Fruit fly (Drosophila melanogaster) Kc167 (cell line): ENCODE measurements around the gene TwdlZ.

Experiments
- Sin3A ChIP-seq: fragments of >200 bp; optimal IDR thresholded peaks from 2 replicates; lab custom pipeline; 2018; ENCODE audit warnings: missing external identifiers
- h ChIP-seq: fragments of >200 bp; optimal IDR thresholded peaks from 3 replicates; lab custom pipeline; 2018; ENCODE audit warnings: missing external identifiers
- insv ChIP-seq: fragments of >200 bp; optimal IDR thresholded peaks from 3 replicates; lab custom pipeline; 2018; ENCODE audit warnings: missing external identifiers
- psq ChIP-seq: fragments of >200 bp; optimal IDR thresholded peaks from 2 replicates; lab custom pipeline; 2017; ENCODE audit warnings: missing external identifiers
- ttk ChIP-seq: sonication (Bioruptor generic); optimal IDR thresholded peaks from 2 replicates; lab custom pipeline; 2017; ENCODE audit warnings: missing external identifiers

DNA sequence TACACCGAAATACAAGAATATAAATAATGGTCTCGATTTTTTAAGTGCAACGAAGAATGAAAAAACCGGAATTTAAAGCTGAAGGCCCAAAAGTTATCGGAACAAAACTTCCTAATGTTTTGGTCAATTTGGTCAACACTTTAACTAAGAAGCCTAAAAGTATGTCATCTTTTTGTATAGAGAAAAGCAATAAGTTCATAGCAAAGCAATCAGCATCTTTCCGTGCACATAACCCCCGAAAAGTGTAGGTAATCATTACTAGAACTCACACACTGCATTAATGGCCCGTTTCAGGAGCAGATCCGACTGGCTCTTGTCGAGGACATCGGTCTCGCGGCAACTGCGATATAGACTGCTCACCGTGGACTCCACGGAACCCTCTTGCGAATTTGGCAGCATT is 6.4 kb downstream of the TwdlZ start:
- TF ChIP-seq Sin3A (lab: Kevin White, UChicago) (no peak), h (no peak), psq (lab: Kevin White, UChicago) (no peak), insv (no peak), ttk (lab: Kevin White, UChicago) (no peak)
